Worm (Caenorhabditis elegans): ENCODE data around the gene nspg-6.

DNA sequence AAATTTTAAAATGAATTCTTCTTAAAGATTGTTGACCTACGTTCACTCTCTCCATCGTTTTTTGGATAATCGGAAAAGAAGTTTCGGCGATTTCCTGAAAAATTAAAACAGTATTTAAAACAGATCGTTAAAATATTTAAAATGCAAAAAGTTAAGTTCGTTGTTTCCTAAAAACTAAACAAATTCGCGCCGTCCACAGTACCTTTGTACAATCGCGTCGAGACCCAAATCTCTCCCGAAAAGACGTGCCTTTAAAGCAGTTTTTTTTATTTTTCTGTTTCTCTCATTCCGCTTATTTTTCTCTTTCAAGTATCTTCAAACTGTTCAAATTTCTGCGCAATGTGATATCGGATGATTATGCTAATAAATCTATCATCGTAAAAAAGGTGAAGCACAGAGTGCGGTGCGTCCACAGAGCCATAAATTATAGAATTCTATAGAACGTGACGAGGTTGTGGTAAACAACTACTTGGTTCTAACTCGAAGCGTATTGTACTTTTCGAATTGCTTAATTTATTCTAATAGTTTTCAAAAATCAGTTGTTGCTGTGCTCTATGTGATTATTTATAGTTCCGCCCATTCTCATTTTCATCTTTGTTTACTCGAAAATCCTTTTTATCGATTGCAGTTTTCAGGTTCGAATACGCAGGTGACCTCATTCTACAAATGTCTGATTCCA, 4.0 kb downstream of the nspg-6 start, which contains the start of the genes F56C9.6 and F56C9.3:
- TF ChIP-seq pha-4 (tag; optimal IDR thresholded peaks at IDR 0.05) (no peak), hlh-30 (tag; optimal IDR thresholded peaks at IDR 0.05; ENCODE audit: insufficient read depth) (no peak)
